Fruit fly (Drosophila melanogaster): ENCODE measurements around the gene CG15824.

Gene CG15824

dm6 chr2L:865851-866250 is 19.1 kb downstream of the CG15824 start (continued):
- peak; percentile 97 for TF ChIP-seq CG8924 (tag; optimal IDR thresholded peaks at IDR 0.05)
- peak; percentile 98 for TF ChIP-seq CG30403 (GFP tag; optimal IDR thresholded peaks at IDR 0.05)
- peak; percentile 94 for TF ChIP-seq CrebB (tag; optimal IDR thresholded peaks at IDR 0.05)
- peak; percentile 91 for TF ChIP-seq sug (tag; optimal IDR thresholded peaks at IDR 0.05)
- TF ChIP-seq caup (GFP tag; optimal IDR thresholded peaks at IDR 0.05; ENCODE audit: severe bottlenecking): peak; percentile 95
- TF ChIP-seq esg (GFP tag; conservative IDR thresholded peaks at IDR 0.05): peak; percentile 95
- peak; percentile 81 for TF ChIP-seq CG31365 (tag; optimal IDR thresholded peaks at IDR 0.05)
- TF ChIP-seq ewg (GFP tag; optimal IDR thresholded peaks at IDR 0.05): peak; percentile 91
- peak; percentile 77 for TF ChIP-seq Jarid2 (GFP tag; optimal IDR thresholded peaks at IDR 0.05)
- peak; percentile 99 for TF ChIP-seq Ets65A (GFP tag)
- TF ChIP-seq pum (GFP tag; optimal IDR thresholded peaks at IDR 0.05): peak; percentile 95
- peak; percentile 89 for TF ChIP-seq CG11085 (GFP tag; IDR thresholded peaks at IDR 0.05)
- peak; percentile 79 for TF ChIP-seq Nf-YC (tag; optimal IDR thresholded peaks at IDR 0.05)
- no peak for TF ChIP-seq cad (GFP tag; optimal IDR thresholded peaks at IDR 0.05)
- TF ChIP-seq lmd (GFP tag; IDR thresholded peaks at IDR 0.05): peak; percentile 96
- TF ChIP-seq CG14860 (GFP tag; IDR thresholded peaks at IDR 0.05; ENCODE audit: partially characterized antibody): no peak
- TF ChIP-seq PHDP (tag; optimal IDR thresholded peaks at IDR 0.05): peak; percentile 95
- peak; percentile 92 for TF ChIP-seq CG13123 (GFP tag; optimal IDR thresholded peaks at IDR 0.05)
- TF ChIP-seq Hey (tag; optimal IDR thresholded peaks at IDR 0.05): peak; percentile 78
- peak; percentile 92 for TF ChIP-seq CG15011 (GFP tag; optimal IDR thresholded peaks at IDR 0.05)
- TF ChIP-seq D19A (tag; optimal IDR thresholded peaks at IDR 0.05): peak; percentile 92
- peak; percentile 15 for TF ChIP-seq gfzf (GFP tag; optimal IDR thresholded peaks at IDR 0.05)
- TF ChIP-seq Dip3 (GFP tag; optimal IDR thresholded peaks at IDR 0.05): peak; percentile 96
- peak; percentile 97 for TF ChIP-seq CG11456 (GFP tag; IDR thresholded peaks at IDR 0.05)
- peak; percentile 87 for TF ChIP-seq CG17802 (tag; optimal IDR thresholded peaks at IDR 0.05)
- TF ChIP-seq Bdp1 (GFP tag; optimal IDR thresholded peaks at IDR 0.05): peak; percentile 86
- TF ChIP-seq CG9932 (GFP tag; IDR thresholded peaks at IDR 0.05): peak; percentile 95
- TF ChIP-seq tx (GFP tag; optimal IDR thresholded peaks at IDR 0.05): peak; percentile 93
- peak; percentile 89 for TF ChIP-seq ro (GFP tag; IDR thresholded peaks at IDR 0.05)
- TF ChIP-seq CG18599 (GFP tag; optimal IDR thresholded peaks at IDR 0.05): peak; percentile 97
- peak; percentile 84 for TF ChIP-seq Taf1 (GFP tag; IDR thresholded peaks at IDR 0.05)
- TF ChIP-seq nau (GFP tag; optimal IDR thresholded peaks at IDR 0.05): peak; percentile 92
- peak; percentile 97 for TF ChIP-seq Side (GFP tag; optimal IDR thresholded peaks at IDR 0.05)
- TF ChIP-seq p53 (GFP tag; optimal IDR thresholded peaks at IDR 0.05): peak; percentile 68
- peak; percentile 48 for TF ChIP-seq abd-A (tag; optimal IDR thresholded peaks at IDR 0.05)
- TF ChIP-seq CG12391 (tag; optimal IDR thresholded peaks at IDR 0.05): peak; percentile 97
- TF ChIP-seq CG13775 (GFP tag; optimal IDR thresholded peaks at IDR 0.05): peak; percentile 93
- peak; percentile 89 for TF ChIP-seq wek (GFP tag; optimal IDR thresholded peaks at IDR 0.05)
- peak; percentile 92 for TF ChIP-seq nerfin-1 (tag; optimal IDR thresholded peaks at IDR 0.05)
- TF ChIP-seq Myb (GFP tag; optimal IDR thresholded peaks at IDR 0.05): peak; percentile 80
- TF ChIP-seq Gug (GFP tag; IDR thresholded peaks at IDR 0.05): peak; percentile 92
- TF ChIP-seq Nf-YB (GFP tag; optimal IDR thresholded peaks at IDR 0.05): peak; percentile 84
- TF ChIP-seq gcm2 (GFP tag; optimal IDR thresholded peaks at IDR 0.05): peak; percentile 95
- TF ChIP-seq shn (GFP tag; optimal IDR thresholded peaks at IDR 0.05): peak; percentile 89
- peak; percentile 96 for TF ChIP-seq sisA (GFP tag; IDR thresholded peaks at IDR 0.05)
- peak; percentile 95 for TF ChIP-seq HHEX (GFP tag; optimal IDR thresholded peaks at IDR 0.05)
- peak; percentile 91 for TF ChIP-seq ems (GFP tag; optimal IDR thresholded peaks at IDR 0.05)
- peak; percentile 96 for TF ChIP-seq so (GFP tag; IDR thresholded peaks at IDR 0.05)
- peak; percentile 93 for TF ChIP-seq CG1529 (GFP tag; optimal IDR thresholded peaks at IDR 0.05)
- peak; percentile 96 for TF ChIP-seq pnt (GFP tag; optimal IDR thresholded peaks at IDR 0.05)
- peak; percentile 97 for TF ChIP-seq Xbp1 (GFP tag; optimal IDR thresholded peaks at IDR 0.05)
